Fruit fly (Drosophila melanogaster): ENCODE measurements around the gene CG2186.

The CG2186 gene

DNA sequence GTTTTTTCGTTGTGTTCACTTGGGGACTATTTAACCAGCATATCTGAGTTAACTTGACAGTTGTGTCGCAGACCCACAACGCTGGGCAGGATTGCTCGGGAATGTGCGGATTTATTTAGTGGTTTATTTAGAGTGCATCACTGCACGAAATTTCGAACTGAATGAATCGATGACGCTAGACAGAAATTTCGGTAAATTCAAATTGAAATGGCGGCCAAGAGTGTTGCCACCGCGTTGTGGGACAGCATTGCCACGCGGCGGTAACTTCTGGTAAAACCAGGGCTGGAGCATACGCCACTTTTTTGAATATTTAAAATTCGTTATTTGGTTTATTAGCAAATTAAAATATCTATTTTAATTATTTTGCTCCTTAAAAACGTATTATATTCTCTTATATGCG lies 2.8 kb upstream of the CG2186 start, which contains the start of gene feo (continued):
- TF ChIP-seq bbx (GFP tag; IDR thresholded peaks at IDR 0.05; ENCODE audit: partially characterized antibody) = peak; percentile 34; the same call in 1 of the 2 replicates
- TF ChIP-seq CG7928 (GFP tag; optimal IDR thresholded peaks at IDR 0.05) = peak; percentile 92
- TF ChIP-seq CG13287 (GFP tag; IDR thresholded peaks at IDR 0.05; ENCODE audit: partially characterized antibody) = peak; percentile 38; the same call in 1 of the 2 replicates
- peak; percentile 18 for TF ChIP-seq dm (GFP tag; optimal IDR thresholded peaks at IDR 0.05)
- no peak for TF ChIP-seq CG4328 (GFP tag; optimal IDR thresholded peaks at IDR 0.05)
- TF ChIP-seq Dref (GFP tag; IDR thresholded peaks at IDR 0.05) = peak; percentile 52
- no peak for TF ChIP-seq CG7963 (GFP tag; IDR thresholded peaks at IDR 0.05; ENCODE audit: partially characterized antibody)
- no peak for TF ChIP-seq CG9932 (GFP tag; IDR thresholded peaks at IDR 0.05)
- no peak for TF ChIP-seq fru (optimal IDR thresholded peaks at IDR 0.05)
- TF ChIP-seq aop (GFP tag; IDR thresholded peaks at IDR 0.05) = no peak
- no peak for TF ChIP-seq vfl (GFP tag; optimal IDR thresholded peaks at IDR 0.05)
- no peak for TF ChIP-seq Camta (GFP tag; optimal IDR thresholded peaks at IDR 0.05)
- no peak for TF ChIP-seq lab (GFP tag; optimal IDR thresholded peaks at IDR 0.05)
- TF ChIP-seq CG12155 (GFP tag; optimal IDR thresholded peaks at IDR 0.05) = no peak
- no peak for TF ChIP-seq seq (GFP tag; IDR thresholded peaks at IDR 0.05)
- no peak for TF ChIP-seq E2f1 (GFP tag; IDR thresholded peaks at IDR 0.05)
- TF ChIP-seq MESR4 (GFP tag; optimal IDR thresholded peaks at IDR 0.05) = peak; percentile 54
- no peak for TF ChIP-seq lbe (GFP tag; optimal IDR thresholded peaks at IDR 0.05)
- no peak for TF ChIP-seq wdn (GFP tag; IDR thresholded peaks at IDR 0.05)
- TF ChIP-seq HLH54F (GFP tag; optimal IDR thresholded peaks at IDR 0.05) = no peak
- no peak for TF ChIP-seq CrebB (tag; optimal IDR thresholded peaks at IDR 0.05)
- TF ChIP-seq gsb-n (tag; optimal IDR thresholded peaks at IDR 0.05) = no peak
- TF ChIP-seq ash1 (GFP tag; optimal IDR thresholded peaks at IDR 0.05) = no peak
- no peak for TF ChIP-seq CG8924 (tag; optimal IDR thresholded peaks at IDR 0.05)
- TF ChIP-seq Asciz (GFP tag; optimal IDR thresholded peaks at IDR 0.05) = no peak
- TF ChIP-seq CG7271 (tag; optimal IDR thresholded peaks at IDR 0.05) = no peak
- TF ChIP-seq CG1647 (GFP tag; optimal IDR thresholded peaks at IDR 0.05) = no peak
- no peak for TF ChIP-seq CG3281 (GFP tag; optimal IDR thresholded peaks at IDR 0.05)
- no peak for TF ChIP-seq z (GFP tag; IDR thresholded peaks at IDR 0.05)
- 0 out of 2 replicates have a peak, but pooled peaks have one; percentile 20 for TF ChIP-seq Scr (GFP tag; IDR thresholded peaks at IDR 0.05; ENCODE audit: partially characterized antibody)
- peak; percentile 38 for TF ChIP-seq amos (GFP tag; IDR thresholded peaks at IDR 0.05; ENCODE audit: partially characterized antibody)
- no peak for TF ChIP-seq h (optimal IDR thresholded peaks at IDR 0.05)
- no peak for TF ChIP-seq so (GFP tag; IDR thresholded peaks at IDR 0.05)
- TF ChIP-seq CG3847 (GFP tag; IDR thresholded peaks at IDR 0.05) = peak; percentile 56
- TF ChIP-seq pzg (GFP tag; optimal IDR thresholded peaks at IDR 0.05) = peak; percentile 78
- TF ChIP-seq btn (GFP tag; optimal IDR thresholded peaks at IDR 0.05) = no peak
- TF ChIP-seq nau (GFP tag; optimal IDR thresholded peaks at IDR 0.05) = no peak
- TF ChIP-seq Oli (tag; optimal IDR thresholded peaks at IDR 0.05) = no peak
- TF ChIP-seq D19B (GFP tag; optimal IDR thresholded peaks at IDR 0.05) = no peak
- no peak for TF ChIP-seq da (GFP tag; optimal IDR thresholded peaks at IDR 0.05)
- no peak for TF ChIP-seq psq (GFP tag; optimal IDR thresholded peaks at IDR 0.05)
- no peak for TF ChIP-seq salm (tag; optimal IDR thresholded peaks at IDR 0.05)
- TF ChIP-seq Chrac-16 (GFP tag; optimal IDR thresholded peaks at IDR 0.05) = no peak
- no peak for TF ChIP-seq Doc2 (GFP tag; IDR thresholded peaks at IDR 0.05)
- TF ChIP-seq CG9817 (tag; optimal IDR thresholded peaks at IDR 0.05) = no peak
- no peak for TF ChIP-seq Hmx (GFP tag; optimal IDR thresholded peaks at IDR 0.05)
- TF ChIP-seq CG2116 (GFP tag; optimal IDR thresholded peaks at IDR 0.05) = peak; percentile 67
- no peak for TF ChIP-seq CG2678 (tag; optimal IDR thresholded peaks at IDR 0.05)
- no peak for TF ChIP-seq Ptx1 (GFP tag; IDR thresholded peaks at IDR 0.05)
- no peak for TF ChIP-seq CG9215 (GFP tag; IDR thresholded peaks at IDR 0.05)
- TF ChIP-seq az2 (GFP tag; optimal IDR thresholded peaks at IDR 0.05) = no peak
- no peak for TF ChIP-seq ken (GFP tag; IDR thresholded peaks at IDR 0.05)
- peak; percentile 22 for TF ChIP-seq CG12391 (tag; optimal IDR thresholded peaks at IDR 0.05)

Data from whole organism, embryonic.